Worm (Caenorhabditis elegans) whole organism, L4 larva: ENCODE data around the gene Y105C5B.1413.
A peak's percentile ranks its signal among the peaks of the same experiment; 100 is the strongest.

Source experiments
- T20F7.1 ChIP-seq: fragments of 200-800 bp; sonication (Bioruptor generic); optimal IDR thresholded peaks from 2 replicates; lab custom pipeline; 2018; ENCODE audit warnings: mild to moderate bottlenecking, missing genetic modification characterization, missing compliant biosample characterization
- Y48G9A.11 ChIP-seq: fragments of 200-800 bp; sonication (Bioruptor generic); IDR thresholded peaks from 2 replicates; pipeline ENCODE4 v1.3.6; 2022; ENCODE audit warnings: missing genetic modification reagents, missing genetic modification characterization, missing compliant biosample characterization
- Y5F2A.4 ChIP-seq: fragments of 200-800 bp; sonication (Bioruptor generic); optimal IDR thresholded peaks from 2 replicates; lab custom pipeline; 2018; ENCODE audit warnings: mild to moderate bottlenecking, missing genetic modification characterization, missing compliant biosample characterization
- aha-1 ChIP-seq: fragments of 150-350 bp; peaks from one replicate; lab custom pipeline; 2014; ENCODE audit warnings: missing biosample characterization, missing genetic modification characterization
- ama-1 ChIP-seq: fragments of 150-350 bp; optimal IDR thresholded peaks from 2 replicates; lab custom pipeline; 2014; ENCODE audit warnings: inconsistent platforms, mixed read lengths
- ceh-28 ChIP-seq: fragments of 150-350 bp; optimal IDR thresholded peaks from 2 replicates; lab custom pipeline; 2014; ENCODE audit warnings: missing biosample characterization, missing genetic modification reagents, missing genetic modification characterization
- ceh-82 ChIP-seq: sonication (generic microtip); optimal IDR thresholded peaks from 2 replicates; lab custom pipeline; 2017; ENCODE audit warnings: missing biosample characterization, missing genetic modification characterization
- daf-16 ChIP-seq, 3 experiments: sonication (generic microtip); optimal IDR thresholded peaks; 2 replicates each; lab custom pipeline; 2016 to 2017; ENCODE audit warnings: missing genetic modification characterization in 3 of 3, missing genetic modification reagents in 3 of 3, mild to moderate bottlenecking in 2 of 3, missing compliant biosample characterization in 2 of 3, missing biosample characterization in 1 of 3, moderate library complexity in 1 of 3
- duxl-1 ChIP-seq: sonication (generic microtip); optimal IDR thresholded peaks from 2 replicates; lab custom pipeline; 2016; ENCODE audit warnings: mild to moderate bottlenecking, missing genetic modification characterization, moderate library complexity, missing compliant biosample characterization; ENCODE audit not compliant: poor library complexity
- egl-27 ChIP-seq: sonication (generic microtip); optimal IDR thresholded peaks from 3 replicates; lab custom pipeline; 2017; ENCODE audit warnings: missing biosample characterization, missing genetic modification reagents, missing genetic modification characterization
- egl-43 ChIP-seq: fragments of 200-800 bp; sonication (Bioruptor generic); IDR thresholded peaks from 2 replicates; pipeline ENCODE4 v1.3.6; 2022; ENCODE audit warnings: missing genetic modification reagents, missing genetic modification characterization, missing compliant biosample characterization
- hmg-1.1 ChIP-seq: fragments of 200-800 bp; sonication (Bioruptor generic); IDR thresholded peaks from 2 replicates; pipeline ENCODE4 v1.3.6; 2022; ENCODE audit warnings: missing genetic modification reagents, missing genetic modification characterization, missing compliant biosample characterization
- jun-1 ChIP-seq: fragments of 150-350 bp; optimal IDR thresholded peaks from 2 replicates; lab custom pipeline; 2014; ENCODE audit warnings: missing biosample characterization, missing genetic modification reagents, missing genetic modification characterization
- lin-15B ChIP-seq: fragments of 150-350 bp; sonication (generic microtip); optimal IDR thresholded peaks from 3 replicates; lab custom pipeline; 2014; ENCODE audit warnings: missing biosample characterization, missing genetic modification characterization
- lin-39 ChIP-seq: fragments of 150-350 bp; optimal IDR thresholded peaks from 2 replicates; lab custom pipeline; 2014; ENCODE audit warnings: missing biosample characterization, missing genetic modification reagents, missing genetic modification characterization
- madf-9 ChIP-seq: fragments of 200-800 bp; sonication (Bioruptor generic); conservative IDR thresholded peaks from 2 replicates; pipeline ENCODE4 v1.3.6; 2022; ENCODE audit warnings: missing genetic modification reagents, missing genetic modification characterization, missing compliant biosample characterization
- mdl-1 ChIP-seq, 2 experiments: fragments of 150-350 bp in 1 of 2; sonication (generic microtip) in 1 of 2; optimal IDR thresholded peaks; 2 replicates each; lab custom pipeline; 2014 to 2017; ENCODE audit warnings: missing biosample characterization in 2 of 2, missing genetic modification characterization in 2 of 2
- mxl-3 ChIP-seq: fragments of 200-800 bp; sonication (Bioruptor generic); optimal IDR thresholded peaks from 2 replicates; lab custom pipeline; 2018; ENCODE audit warnings: mild to moderate bottlenecking, missing genetic modification characterization, missing compliant biosample characterization
- nhr-10 ChIP-seq: fragments of 150-350 bp; optimal IDR thresholded peaks from 2 replicates; lab custom pipeline; 2014; ENCODE audit warnings: missing biosample characterization, missing genetic modification characterization
- nhr-102 ChIP-seq: sonication (generic microtip); optimal IDR thresholded peaks from 2 replicates; lab custom pipeline; 2016; ENCODE audit warnings: mild to moderate bottlenecking, missing genetic modification characterization, moderate library complexity, missing compliant biosample characterization
- nhr-11 ChIP-seq: fragments of 150-350 bp; optimal IDR thresholded peaks from 2 replicates; lab custom pipeline; 2014; ENCODE audit warnings: missing biosample characterization, missing genetic modification characterization
- nhr-237 ChIP-seq: sonication (generic microtip); optimal IDR thresholded peaks from 2 replicates; lab custom pipeline; 2017; ENCODE audit warnings: missing biosample characterization, missing genetic modification characterization
- nhr-42 ChIP-seq: fragments of 200-800 bp; sonication (Bioruptor generic); IDR thresholded peaks from 2 replicates; pipeline ENCODE4 v1.3.6; 2022; ENCODE audit warnings: missing genetic modification characterization, missing compliant biosample characterization
- saeg-2 ChIP-seq: fragments of 200-800 bp; sonication (Bioruptor generic); IDR thresholded peaks from 2 replicates; pipeline ENCODE4 v1.3.6; 2022; ENCODE audit warnings: missing genetic modification reagents, missing genetic modification characterization, missing compliant biosample characterization
- sdz-12 ChIP-seq: fragments of 200-800 bp; sonication (Bioruptor generic); optimal IDR thresholded peaks from 2 replicates; lab custom pipeline; 2018; ENCODE audit warnings: mild to moderate bottlenecking, missing genetic modification characterization, missing compliant biosample characterization
- set-16 ChIP-seq: fragments of 200-800 bp; sonication (Bioruptor generic); IDR thresholded peaks from 2 replicates; pipeline ENCODE4 v1.3.6; 2022; ENCODE audit warnings: missing genetic modification reagents, missing genetic modification characterization, missing compliant biosample characterization
- snpc-1.2 ChIP-seq: fragments of 200-800 bp; sonication (Bioruptor generic); IDR thresholded peaks from 2 replicates; pipeline ENCODE4 v1.3.6; 2022; ENCODE audit warnings: missing genetic modification reagents, missing genetic modification characterization, missing compliant biosample characterization
- snpc-4 ChIP-seq: fragments of 150-350 bp; optimal IDR thresholded peaks from 2 replicates; lab custom pipeline; 2014; ENCODE audit warnings: missing biosample characterization, missing genetic modification characterization
- unc-62 ChIP-seq, 3 experiments: fragments of 150-350 bp in 1 of 3; sonication (generic microtip); optimal IDR thresholded peaks in 2 of 3; peaks in 1 of 3; 1 replicate in 1 of 3; 2 replicates in 2 of 3; lab custom pipeline; 2014 to 2017; ENCODE audit warnings: missing biosample characterization in 3 of 3, missing genetic modification characterization in 3 of 3, missing genetic modification reagents in 3 of 3, missing genotype in 1 of 3
- zag-1 ChIP-seq: fragments of 150-350 bp; optimal IDR thresholded peaks from 2 replicates; lab custom pipeline; 2014; ENCODE audit warnings: missing biosample characterization, missing genetic modification characterization
- zfp-3 ChIP-seq: fragments of 200-800 bp; sonication (Bioruptor generic); conservative IDR thresholded peaks from 2 replicates; pipeline ENCODE4 v1.3.6; 2022; ENCODE audit warnings: missing genetic modification reagents, missing genetic modification characterization, missing compliant biosample characterization
- zip-11 ChIP-seq: fragments of 200-800 bp; sonication (Bioruptor generic); IDR thresholded peaks from 2 replicates; pipeline ENCODE4 v1.3.6; 2022; ENCODE audit warnings: missing genetic modification characterization, missing compliant biosample characterization
- zip-2 ChIP-seq: fragments of 150-350 bp; optimal IDR thresholded peaks from 2 replicates; lab custom pipeline; 2014; ENCODE audit warnings: missing biosample characterization, missing genetic modification characterization
- ztf-11 ChIP-seq: fragments of 150-350 bp; optimal IDR thresholded peaks from 2 replicates; lab custom pipeline; 2014; ENCODE audit warnings: missing biosample characterization, missing genetic modification characterization

Gene Y105C5B.1413

ce11 chrIV:16202074-16202473 is 17.7 kb upstream of the Y105C5B.1413 start, which contains the start of gene H25K10.1:
Gene H25K10.1, plus strand, starts transcription at chrIV:16202374.
- peak in 1 of 2 experiments; percentile 27 for TF ChIP-seq unc-62 (GFP tag; optimal IDR thresholded peaks at IDR 0.05 in 1 of 2; lab: Kevin White, UChicago)
- no peak for TF ChIP-seq unc-62 (tag; optimal IDR thresholded peaks at IDR 0.05; lab: Kevin White, UChicago)
- TF ChIP-seq ztf-11 (tag; lab: Kevin White, UChicago): no peak

ce11 chrIV:16199831-16200230 is 15.4 kb upstream of the Y105C5B.1413 start:
- TF ChIP-seq aha-1 (tag; lab: Kevin White, UChicago) (peak; percentile 20), unc-62 (GFP tag; optimal IDR thresholded peaks at IDR 0.05 in 1 of 2; lab: Kevin White, UChicago) (peak in 1 of 2 experiments; percentile 96), unc-62 (tag; optimal IDR thresholded peaks at IDR 0.05; lab: Kevin White, UChicago) (no peak), Y48G9A.11 (GFP tag; lab: Robert Waterston, UW) (no peak), T20F7.1 (GFP tag; lab: Kevin White, UChicago) (no peak), ama-1 (lab: Kevin White, UChicago) (no peak), lin-39 (no peak), nhr-11 (no peak), mdl-1 (tag; optimal IDR thresholded peaks at IDR 0.05; lab: Kevin White, UChicago) (no peak), duxl-1 (no peak), mxl-3 (GFP tag; lab: Kevin White, UChicago) (no peak), zip-11 (no peak), saeg-2 (no peak), ceh-82 (tag; lab: Kevin White, UChicago) (no peak), jun-1 (tag; lab: Kevin White, UChicago) (no peak), nhr-42 (GFP tag; lab: Robert Waterston, UW) (no peak)

- TF ChIP-seq daf-16 (GFP tag; optimal IDR thresholded peaks at IDR 0.05; lab: Kevin White, UChicago): no peak
- no peak for TF ChIP-seq daf-16 (tag; optimal IDR thresholded peaks at IDR 0.05; lab: Kevin White, UChicago)
- TF ChIP-seq Y5F2A.4 (GFP tag; lab: Kevin White, UChicago): no peak
- no peak for TF ChIP-seq set-16 (GFP tag; lab: Robert Waterston, UW)
- TF ChIP-seq zag-1 (tag; lab: Kevin White, UChicago): no peak
- no peak for TF ChIP-seq egl-27 (tag; lab: Kevin White, UChicago)
- TF ChIP-seq madf-9: no peak
- TF ChIP-seq sdz-12 (GFP tag; lab: Kevin White, UChicago): no peak
- no peak for TF ChIP-seq ceh-28 (tag; lab: Kevin White, UChicago)
- no peak for TF ChIP-seq lin-39
- no peak for TF ChIP-seq unc-62 (GFP tag; optimal IDR thresholded peaks at IDR 0.05 in 1 of 2; lab: Kevin White, UChicago)
- no peak for TF ChIP-seq unc-62 (tag; optimal IDR thresholded peaks at IDR 0.05; lab: Kevin White, UChicago)
- TF ChIP-seq T20F7.1 (GFP tag; lab: Kevin White, UChicago): no peak
- TF ChIP-seq hmg-1.1 (GFP tag; lab: Robert Waterston, UW): no peak
- TF ChIP-seq, all 104 proteins: peak for 0
These were observed 12.3 kb upstream of the Y105C5B.1413 start, which contains the start of gene Y7A9A.1 for ce11 chrIV:16196717-16197116. Gene Y7A9A.1, plus strand, starts transcription at chrIV:16197017.

ce11 chrIV:16192754-16193153 is 8.3 kb upstream of the Y105C5B.1413 start:
- no peak for TF ChIP-seq zip-2 (tag; lab: Kevin White, UChicago)
- TF ChIP-seq duxl-1: no peak
- TF ChIP-seq nhr-10 (tag; lab: Kevin White, UChicago): no peak
- no peak for TF ChIP-seq egl-43
- no peak for TF ChIP-seq snpc-1.2 (GFP tag; lab: Robert Waterston, UW)
- TF ChIP-seq lin-15B (tag; lab: Kevin White, UChicago): no peak
- no peak for TF ChIP-seq zfp-3 (GFP tag; lab: Robert Waterston, UW)
- TF ChIP-seq lin-39: no peak
- no peak for TF ChIP-seq nhr-102 (tag; lab: Kevin White, UChicago)
- TF ChIP-seq Y5F2A.4 (GFP tag; lab: Kevin White, UChicago): no peak
- TF ChIP-seq nhr-237: no peak
- TF ChIP-seq, all 104 proteins: peak for 0

- TF ChIP-seq snpc-4 (tag; lab: Kevin White, UChicago) (no peak), snpc-1.2 (GFP tag; lab: Robert Waterston, UW) (peak; percentile 72)
These were observed 7.2 kb upstream of the Y105C5B.1413 start for ce11 chrIV:16191597-16191996.
